Worm (Caenorhabditis elegans) whole organism, mixed stage, embryonic: ENCODE results near the gene inx-18.

Experiments
- blmp-1 ChIP-seq: fragments of 150-350 bp; optimal IDR thresholded peaks from 2 replicates; lab custom pipeline; 2014; ENCODE audit warnings: missing biosample characterization, missing genetic modification characterization
- hlh-1 ChIP-seq: fragments of 150-350 bp; optimal IDR thresholded peaks from 2 replicates; lab custom pipeline; 2014; ENCODE audit warnings: missing biosample characterization, missing genetic modification reagents, missing genetic modification characterization
- nhr-76 ChIP-seq: sonication (generic microtip); optimal IDR thresholded peaks from 2 replicates; lab custom pipeline; 2017; ENCODE audit warnings: missing biosample characterization, missing genetic modification characterization
- unc-120 ChIP-seq: sonication (generic microtip); optimal IDR thresholded peaks from 2 replicates; lab custom pipeline; 2017; ENCODE audit warnings: missing genetic modification characterization, missing compliant biosample characterization; ENCODE audit not compliant: poor library complexity, severe bottlenecking

ce11 chrIV:654526-655440 is 48.6 kb downstream of the inx-18 start, which contains the start of the genes rpl-15 and K11H12.8:
- TF ChIP-seq nhr-76 (tag; lab: Kevin White, UChicago) (no peak), unc-120 (tag; lab: Kevin White, UChicago) (peak; percentile 94), hlh-1 (tag; lab: Kevin White, UChicago) (peak; percentile 90), blmp-1 (tag; lab: Kevin White, UChicago) (peak; percentile 38)
